Worm (Caenorhabditis elegans) whole organism, mixed stage, embryonic: ENCODE results near the gene acl-13.

Source experiments
- M03D4.4 ChIP-seq: sonication (generic microtip); optimal IDR thresholded peaks from 2 replicates; lab custom pipeline; 2017; ENCODE audit warnings: mild to moderate bottlenecking, missing genetic modification characterization, missing compliant biosample characterization
- bed-3 ChIP-seq: fragments of 200-800 bp; sonication (Bioruptor generic); optimal IDR thresholded peaks from 3 replicates; lab custom pipeline; 2018; ENCODE audit warnings: mild to moderate bottlenecking, missing genetic modification characterization, moderate library complexity, missing compliant biosample characterization
- ceh-43 ChIP-seq: fragments of 200-800 bp; sonication (Bioruptor generic); optimal IDR thresholded peaks from 2 replicates; lab custom pipeline; 2018; ENCODE audit warnings: mild to moderate bottlenecking, missing genetic modification characterization, moderate library complexity, missing compliant biosample characterization
- ceh-83 ChIP-seq: fragments of 200-800 bp; sonication (Bioruptor generic); optimal IDR thresholded peaks from 2 replicates; lab custom pipeline; 2018; ENCODE audit warnings: mild to moderate bottlenecking, missing genetic modification characterization, missing compliant biosample characterization
- ces-1 ChIP-seq: fragments of 150-350 bp; optimal IDR thresholded peaks from 2 replicates; lab custom pipeline; 2014; ENCODE audit warnings: missing biosample characterization, missing genetic modification reagents, missing genetic modification characterization
- drap-1 ChIP-seq: fragments of 200-800 bp; sonication (Bioruptor generic); optimal IDR thresholded peaks from 3 replicates; lab custom pipeline; 2018; ENCODE audit warnings: mild to moderate bottlenecking, missing genetic modification characterization, missing compliant biosample characterization
- elt-1 ChIP-seq: sonication (generic microtip); optimal IDR thresholded peaks from 2 replicates; lab custom pipeline; 2017; ENCODE audit warnings: missing genetic modification characterization, mild to moderate bottlenecking, missing compliant biosample characterization, antibody characterized with exemption, moderate library complexity, borderline replicate concordance; ENCODE audit not compliant: insufficient read depth
- flh-1 ChIP-seq: fragments of 200-800 bp; sonication (Bioruptor generic); optimal IDR thresholded peaks from 2 replicates; lab custom pipeline; 2018; ENCODE audit warnings: mild to moderate bottlenecking, missing genetic modification characterization, moderate library complexity, missing compliant biosample characterization
- lin-13 ChIP-seq: fragments of 150-350 bp; optimal IDR thresholded peaks from 2 replicates; lab custom pipeline; 2014; ENCODE audit warnings: missing biosample characterization, missing genetic modification characterization
- lin-32 ChIP-seq: fragments of 200-800 bp; sonication (Bioruptor generic); optimal IDR thresholded peaks from 2 replicates; lab custom pipeline; 2018; ENCODE audit warnings: mild to moderate bottlenecking, missing genetic modification characterization, missing compliant biosample characterization
- lsy-2 ChIP-seq: fragments of 150-350 bp; optimal IDR thresholded peaks from 2 replicates; lab custom pipeline; 2014; ENCODE audit warnings: missing biosample characterization, missing genetic modification characterization
- mab-5 ChIP-seq: fragments of 150-350 bp; optimal IDR thresholded peaks from 2 replicates; lab custom pipeline; 2014; ENCODE audit warnings: missing biosample characterization, missing genetic modification characterization
- mls-2 ChIP-seq: sonication (generic microtip); optimal IDR thresholded peaks from 2 replicates; lab custom pipeline; 2016; ENCODE audit warnings: mild to moderate bottlenecking, missing genetic modification characterization, moderate library complexity, missing compliant biosample characterization
- nhr-12 ChIP-seq: fragments of 150-350 bp; optimal IDR thresholded peaks from 2 replicates; lab custom pipeline; 2014; ENCODE audit warnings: missing biosample characterization, missing genetic modification characterization
- nhr-2 ChIP-seq: fragments of 150-350 bp; optimal IDR thresholded peaks from 2 replicates; lab custom pipeline; 2014; ENCODE audit warnings: missing biosample characterization, missing genetic modification characterization
- nhr-237 ChIP-seq: fragments of 150-350 bp; optimal IDR thresholded peaks from 2 replicates; lab custom pipeline; 2014; ENCODE audit warnings: missing biosample characterization, missing genetic modification characterization
- nhr-76 ChIP-seq: sonication (generic microtip); optimal IDR thresholded peaks from 2 replicates; lab custom pipeline; 2017; ENCODE audit warnings: missing biosample characterization, missing genetic modification characterization
- pha-4 ChIP-seq: fragments of 150-350 bp; optimal IDR thresholded peaks from 2 replicates; lab custom pipeline; 2018; ENCODE audit warnings: missing biosample characterization, missing genetic modification reagents, missing genetic modification characterization
- sem-2 ChIP-seq: fragments of 200-800 bp; sonication (Bioruptor generic); optimal IDR thresholded peaks from 2 replicates; lab custom pipeline; 2018; ENCODE audit warnings: mild to moderate bottlenecking, missing genetic modification characterization, missing compliant biosample characterization
- snpc-4 ChIP-seq: fragments of 150-350 bp; optimal IDR thresholded peaks from 2 replicates; lab custom pipeline; 2014; ENCODE audit warnings: missing biosample characterization, missing genetic modification characterization
- sptf-1 ChIP-seq: sonication (generic microtip); optimal IDR thresholded peaks from 2 replicates; lab custom pipeline; 2017; ENCODE audit warnings: mild to moderate bottlenecking, missing genetic modification characterization, moderate library complexity, missing compliant biosample characterization
- unc-39 ChIP-seq: fragments of 150-350 bp; optimal IDR thresholded peaks from 2 replicates; lab custom pipeline; 2014; ENCODE audit warnings: missing biosample characterization, missing genetic modification characterization
- unc-62 ChIP-seq: fragments of 150-350 bp; optimal IDR thresholded peaks from 2 replicates; lab custom pipeline; 2014; ENCODE audit warnings: missing biosample characterization, missing genetic modification reagents, missing genetic modification characterization
- zip-8 ChIP-seq: fragments of 150-350 bp; optimal IDR thresholded peaks from 2 replicates; lab custom pipeline; 2014; ENCODE audit warnings: missing biosample characterization, missing genetic modification characterization
- ztf-11 ChIP-seq: fragments of 150-350 bp; optimal IDR thresholded peaks from 2 replicates; lab custom pipeline; 2014; ENCODE audit warnings: missing biosample characterization, missing genetic modification characterization

The acl-13 gene

ce11 chrIV:12419291-12419690 is 9.0 kb downstream of the acl-13 start:
- TF ChIP-seq ces-1 (peak; percentile 56), ztf-11 (tag; lab: Kevin White, UChicago) (no peak), mls-2 (no peak), nhr-12 (tag; lab: Kevin White, UChicago) (no peak), bed-3 (no peak), flh-1 (GFP tag; lab: Kevin White, UChicago) (no peak), unc-62 (GFP tag; lab: Kevin White, UChicago) (no peak)
- TF ChIP-seq, all 35 proteins: peak for 1

- no peak for TF ChIP-seq snpc-4
Measured at ce11 chrIV:12420455-12420854, 10.2 kb downstream of the acl-13 start, which contains the start of gene ugt-65. Gene ugt-65 (plus strand): TSS chrIV:12420683.

ce11 chrIV:12425595-12425994 is 15.3 kb downstream of the acl-13 start:
- no peak for TF ChIP-seq M03D4.4 (tag; lab: Kevin White, UChicago)
- no peak for TF ChIP-seq nhr-2 (tag; lab: Kevin White, UChicago)
- no peak for TF ChIP-seq nhr-76 (tag; lab: Kevin White, UChicago)
- no peak for TF ChIP-seq lsy-2
- TF ChIP-seq unc-62 (GFP tag; lab: Kevin White, UChicago), result no peak
- no peak for TF ChIP-seq ces-1
- TF ChIP-seq elt-1, result no peak
- TF ChIP-seq pha-4 (tag; lab: Kevin White, UChicago), result no peak
- TF ChIP-seq sem-2, result no peak
- no peak for TF ChIP-seq nhr-237 (tag; lab: Kevin White, UChicago)
- no peak for TF ChIP-seq sptf-1
- no peak for TF ChIP-seq unc-39
- no peak for TF ChIP-seq mls-2
- TF ChIP-seq drap-1 (GFP tag; lab: Kevin White, UChicago), result no peak
- TF ChIP-seq ceh-43 (GFP tag; lab: Kevin White, UChicago), result no peak

ce11 chrIV:12427687-12428284 is 17.5 kb downstream of the acl-13 start:
- TF ChIP-seq lin-32 (GFP tag; lab: Kevin White, UChicago), result no peak
- TF ChIP-seq sptf-1, result peak; percentile 33
- TF ChIP-seq ceh-83, result no peak

- TF ChIP-seq zip-8 (tag; lab: Kevin White, UChicago) (peak; percentile 94), unc-39 (no peak)
- TF ChIP-seq, all 35 proteins: peak for 1
Measured at ce11 chrIV:12428467-12428866, 18.2 kb downstream of the acl-13 start, which contains the start of gene col-130. Gene col-130 (minus strand): TSS chrIV:12428516.

ce11 chrIV:12429504-12429903 is 19.2 kb downstream of the acl-13 start:
- no peak for TF ChIP-seq mls-2

- TF ChIP-seq nhr-2 (tag; lab: Kevin White, UChicago), result no peak
- TF ChIP-seq unc-62 (GFP tag; lab: Kevin White, UChicago), result no peak
- TF ChIP-seq ztf-11 (tag; lab: Kevin White, UChicago), result no peak
- TF ChIP-seq ceh-43 (GFP tag; lab: Kevin White, UChicago), result no peak
- no peak for TF ChIP-seq snpc-4
- TF ChIP-seq zip-8 (tag; lab: Kevin White, UChicago), result no peak
- no peak for TF ChIP-seq lin-13
Measured at ce11 chrIV:12431755-12432154, 21.5 kb downstream of the acl-13 start.

ce11 chrIV:12432340-12432739 is 22.1 kb downstream of the acl-13 start, which contains the start of gene clec-184:
Gene clec-184 (plus strand): TSS chrIV:12432640.
- no peak for TF ChIP-seq lin-32 (GFP tag; lab: Kevin White, UChicago)
- TF ChIP-seq unc-62 (GFP tag; lab: Kevin White, UChicago), result no peak
- TF ChIP-seq mab-5 (tag; lab: Kevin White, UChicago), result no peak
- TF ChIP-seq nhr-76 (tag; lab: Kevin White, UChicago), result no peak
- no peak for TF ChIP-seq ceh-83
- TF ChIP-seq M03D4.4 (tag; lab: Kevin White, UChicago), result no peak
- no peak for TF ChIP-seq ces-1
